Worm (Caenorhabditis elegans): Measurements from ENCODE around the gene brc-1.
"Not testable (repeated sequence)": the region's sequence is repeated elsewhere in the genome, so short reads cannot be mapped to it uniquely, and the experiment has no call there.

The brc-1 gene

ce11 chrIII:3843514-3843913, 19.3 kb downstream of the brc-1 start, which contains the start of gene C36A4.4:
C36A4.4 (minus strand) TSS chrIII:3843614.
- not testable (repeated sequence) for TF ChIP-seq dao-5, W03F9.2, him-1 (tag; optimal IDR thresholded peaks at IDR 0.05)

- TF ChIP-seq W03F9.2, him-1, dao-5 (tag; optimal IDR thresholded peaks at IDR 0.05): not testable (repeated sequence)
Observed at ce11 chrIII:3840279-3840678, 22.5 kb downstream of the brc-1 start, which contains the start of gene C36A4.11. C36A4.11 (plus strand) TSS chrIII:3840579.

- TF ChIP-seq W03F9.2 (tag; optimal IDR thresholded peaks at IDR 0.05) (no peak), dao-5 (tag; optimal IDR thresholded peaks at IDR 0.05) (no peak), him-1 (tag; optimal IDR thresholded peaks at IDR 0.05) (no peak)
Observed at ce11 chrIII:3839635-3840034, 23.1 kb downstream of the brc-1 start, which contains the start of gene cyp-25A3. cyp-25A3 (minus strand) TSS chrIII:3839735.

- TF ChIP-seq W03F9.2 (tag; optimal IDR thresholded peaks at IDR 0.05) (no peak), dao-5 (tag; optimal IDR thresholded peaks at IDR 0.05) (no peak), him-1 (tag; optimal IDR thresholded peaks at IDR 0.05) (no peak)
Observed at ce11 chrIII:3834800-3835271, 27.9 kb downstream of the brc-1 start, which contains the start of gene cyp-25A2. cyp-25A2 (plus strand) TSS chrIII:3835221.

ce11 chrIII:3832291-3832690, 30.5 kb downstream of the brc-1 start, which contains the start of gene cyp-25A1:
cyp-25A1 (plus strand) TSS chrIII:3832591.
- TF ChIP-seq W03F9.2 (tag; optimal IDR thresholded peaks at IDR 0.05) (no peak), dao-5 (tag; optimal IDR thresholded peaks at IDR 0.05) (no peak), him-1 (tag; optimal IDR thresholded peaks at IDR 0.05) (no peak)

ce11 chrIII:3831798-3832197, 31.0 kb downstream of the brc-1 start:
- TF ChIP-seq him-1 (tag; optimal IDR thresholded peaks at IDR 0.05) (no peak), dao-5 (tag; optimal IDR thresholded peaks at IDR 0.05) (no peak), W03F9.2 (tag; optimal IDR thresholded peaks at IDR 0.05) (no peak)

ce11 chrIII:3831381-3831780, 31.4 kb downstream of the brc-1 start, which contains the start of gene C36A4.10:
C36A4.10 (minus strand) TSS chrIII:3831481.
- TF ChIP-seq W03F9.2 (tag; optimal IDR thresholded peaks at IDR 0.05) (no peak), dao-5 (tag; optimal IDR thresholded peaks at IDR 0.05) (no peak), him-1 (tag; optimal IDR thresholded peaks at IDR 0.05) (no peak)

ce11 chrIII:3829105-3829504, 33.7 kb downstream of the brc-1 start, which contains the start of gene cnnm-5:
cnnm-5 (minus strand) TSS chrIII:3829205.
- TF ChIP-seq W03F9.2 (tag; optimal IDR thresholded peaks at IDR 0.05) (no peak), him-1 (tag; optimal IDR thresholded peaks at IDR 0.05) (no peak), dao-5 (tag; optimal IDR thresholded peaks at IDR 0.05) (no peak)

ce11 chrIII:3821969-3822453, 40.8 kb downstream of the brc-1 start, which contains the start of gene amx-1:
amx-1 (plus strand) TSS chrIII:3822403.
- TF ChIP-seq dao-5 (tag; optimal IDR thresholded peaks at IDR 0.05) (no peak), him-1 (tag; optimal IDR thresholded peaks at IDR 0.05) (no peak), W03F9.2 (tag; optimal IDR thresholded peaks at IDR 0.05) (no peak)

ce11 chrIII:3820134-3820533, 42.6 kb downstream of the brc-1 start:
- TF ChIP-seq him-1 (tag; optimal IDR thresholded peaks at IDR 0.05): no peak
- no peak for TF ChIP-seq dao-5 (tag; optimal IDR thresholded peaks at IDR 0.05)
- TF ChIP-seq W03F9.2 (tag; optimal IDR thresholded peaks at IDR 0.05): peak; percentile 51

- TF ChIP-seq dao-5 (tag; optimal IDR thresholded peaks at IDR 0.05): no peak
- no peak for TF ChIP-seq him-1 (tag; optimal IDR thresholded peaks at IDR 0.05)
- TF ChIP-seq W03F9.2 (tag; optimal IDR thresholded peaks at IDR 0.05): no peak
Observed at ce11 chrIII:3819579-3819978, 43.2 kb downstream of the brc-1 start, which contains the start of gene dpy-27. dpy-27 (minus strand) TSS chrIII:3819679.

ce11 chrIII:3814421-3814820, 48.3 kb downstream of the brc-1 start:
- TF ChIP-seq dao-5 (tag; optimal IDR thresholded peaks at IDR 0.05) (no peak), him-1 (tag; optimal IDR thresholded peaks at IDR 0.05) (no peak), W03F9.2 (tag; optimal IDR thresholded peaks at IDR 0.05) (no peak)

ce11 chrIII:3812369-3812993, 50.3 kb downstream of the brc-1 start:
- TF ChIP-seq dao-5 (tag; optimal IDR thresholded peaks at IDR 0.05) (no peak), him-1 (tag; optimal IDR thresholded peaks at IDR 0.05) (no peak), W03F9.2 (tag; optimal IDR thresholded peaks at IDR 0.05) (no peak)

- TF ChIP-seq W03F9.2 (tag; optimal IDR thresholded peaks at IDR 0.05) (no peak), him-1 (tag; optimal IDR thresholded peaks at IDR 0.05) (no peak), dao-5 (tag; optimal IDR thresholded peaks at IDR 0.05) (no peak)
Observed at ce11 chrIII:3811375-3811924, 51.3 kb downstream of the brc-1 start.

All from whole organism, L4/young adult.